Fruit fly (Drosophila melanogaster) whole organism, adult: ENCODE results near the gene SsRbeta.
A peak's percentile ranks its signal among the peaks of the same experiment; 100 is the strongest.

Source experiments
- CG11617 ChIP-seq: fragments of 200-800 bp; sonication (Bioruptor generic); optimal IDR thresholded peaks from 2 replicates; lab custom pipeline; 2017; ENCODE audit warnings: mild to moderate bottlenecking, missing biosample characterization, missing genetic modification reagents, missing genetic modification characterization
- CG12768 ChIP-seq: fragments of 200-800 bp; sonication (Bioruptor generic); optimal IDR thresholded peaks from 2 replicates; lab custom pipeline; 2017; ENCODE audit warnings: missing biosample characterization, missing genetic modification characterization, mild to moderate bottlenecking, moderate library complexity, missing genetic modification reagents
- CG14711 ChIP-seq: fragments of 200-800 bp; sonication (Bioruptor generic); optimal IDR thresholded peaks from 2 replicates; lab custom pipeline; 2018; ENCODE audit warnings: missing biosample characterization, mild to moderate bottlenecking, missing genetic modification characterization, moderate library complexity
- CG1620 ChIP-seq: fragments of 200-800 bp; sonication (Bioruptor generic); optimal IDR thresholded peaks from 2 replicates; lab custom pipeline; 2016; ENCODE audit warnings: missing biosample characterization, missing genetic modification characterization
- CG33017 ChIP-seq: fragments of 200-800 bp; sonication (Bioruptor generic); optimal IDR thresholded peaks from 2 replicates; lab custom pipeline; 2018; ENCODE audit warnings: missing biosample characterization, mild to moderate bottlenecking, missing genetic modification characterization, moderate library complexity
- CG5204 ChIP-seq: fragments of 200-800 bp; sonication (Bioruptor generic); optimal IDR thresholded peaks from 2 replicates; lab custom pipeline; 2016; ENCODE audit warnings: missing biosample characterization, missing genetic modification characterization
- CG7045 ChIP-seq: fragments of 200-800 bp; sonication (Bioruptor generic); optimal IDR thresholded peaks from 2 replicates; lab custom pipeline; 2017; ENCODE audit warnings: missing biosample characterization, mild to moderate bottlenecking, missing genetic modification characterization
- CG7101 ChIP-seq: fragments of 200-800 bp; sonication (Bioruptor generic); optimal IDR thresholded peaks from 2 replicates; lab custom pipeline; 2018; ENCODE audit warnings: missing biosample characterization, mild to moderate bottlenecking, missing genetic modification characterization, moderate library complexity
- Clk ChIP-seq: fragments of 200-800 bp; sonication (Bioruptor generic); optimal IDR thresholded peaks from 2 replicates; lab custom pipeline; 2017; ENCODE audit warnings: missing biosample characterization, missing genetic modification characterization
- Crg-1 ChIP-seq: fragments of 200-800 bp; sonication (Bioruptor generic); optimal IDR thresholded peaks from 2 replicates; lab custom pipeline; 2016; ENCODE audit warnings: missing biosample characterization, missing genetic modification characterization
- Hr96 ChIP-seq: fragments of 200-800 bp; sonication (Bioruptor generic); optimal IDR thresholded peaks from 2 replicates; lab custom pipeline; 2016; ENCODE audit warnings: missing biosample characterization, missing genetic modification characterization
- Mnt ChIP-seq: fragments of 200-800 bp; sonication (Bioruptor generic); optimal IDR thresholded peaks from 2 replicates; lab custom pipeline; 2016; ENCODE audit warnings: missing biosample characterization, mild to moderate bottlenecking, missing genetic modification characterization
- bab1 ChIP-seq: fragments of 200-800 bp; sonication (Bioruptor generic); optimal IDR thresholded peaks from 3 replicates; lab custom pipeline; 2019; ENCODE audit warnings: missing biosample characterization, mild to moderate bottlenecking, missing genetic modification characterization, moderate library complexity
- cic ChIP-seq: fragments of 200-800 bp; sonication (Bioruptor generic); optimal IDR thresholded peaks from 2 replicates; lab custom pipeline; 2017; ENCODE audit warnings: missing biosample characterization, mild to moderate bottlenecking, missing genetic modification characterization, moderate library complexity
- cnc ChIP-seq, 2 experiments: fragments of >200 bp; optimal IDR thresholded peaks; 2 replicates each; lab custom pipeline; 2017
- kay ChIP-seq: fragments of 200-800 bp; sonication (Bioruptor generic); peaks from one replicate; lab custom pipeline; 2016; ENCODE audit warnings: missing biosample characterization, missing genetic modification characterization, borderline replicate concordance
- ovo ChIP-seq: fragments of 200-800 bp; sonication (Bioruptor generic); optimal IDR thresholded peaks from 2 replicates; lab custom pipeline; 2016; ENCODE audit warnings: missing biosample characterization, missing genetic modification characterization
- pad ChIP-seq: fragments of 200-800 bp; sonication (Bioruptor generic); optimal IDR thresholded peaks from 3 replicates; lab custom pipeline; 2017; ENCODE audit warnings: missing biosample characterization, missing genetic modification characterization, mild to moderate bottlenecking, moderate library complexity, missing genetic modification reagents
- tj ChIP-seq: fragments of 200-800 bp; sonication (Bioruptor generic); optimal IDR thresholded peaks from 3 replicates; lab custom pipeline; 2017; ENCODE audit warnings: missing biosample characterization, mild to moderate bottlenecking, missing genetic modification characterization, moderate library complexity
- toe ChIP-seq: fragments of 200-800 bp; sonication (Bioruptor generic); optimal IDR thresholded peaks from 2 replicates; lab custom pipeline; 2016; ENCODE audit warnings: missing biosample characterization, missing genetic modification characterization

Gene SsRbeta

DNA sequence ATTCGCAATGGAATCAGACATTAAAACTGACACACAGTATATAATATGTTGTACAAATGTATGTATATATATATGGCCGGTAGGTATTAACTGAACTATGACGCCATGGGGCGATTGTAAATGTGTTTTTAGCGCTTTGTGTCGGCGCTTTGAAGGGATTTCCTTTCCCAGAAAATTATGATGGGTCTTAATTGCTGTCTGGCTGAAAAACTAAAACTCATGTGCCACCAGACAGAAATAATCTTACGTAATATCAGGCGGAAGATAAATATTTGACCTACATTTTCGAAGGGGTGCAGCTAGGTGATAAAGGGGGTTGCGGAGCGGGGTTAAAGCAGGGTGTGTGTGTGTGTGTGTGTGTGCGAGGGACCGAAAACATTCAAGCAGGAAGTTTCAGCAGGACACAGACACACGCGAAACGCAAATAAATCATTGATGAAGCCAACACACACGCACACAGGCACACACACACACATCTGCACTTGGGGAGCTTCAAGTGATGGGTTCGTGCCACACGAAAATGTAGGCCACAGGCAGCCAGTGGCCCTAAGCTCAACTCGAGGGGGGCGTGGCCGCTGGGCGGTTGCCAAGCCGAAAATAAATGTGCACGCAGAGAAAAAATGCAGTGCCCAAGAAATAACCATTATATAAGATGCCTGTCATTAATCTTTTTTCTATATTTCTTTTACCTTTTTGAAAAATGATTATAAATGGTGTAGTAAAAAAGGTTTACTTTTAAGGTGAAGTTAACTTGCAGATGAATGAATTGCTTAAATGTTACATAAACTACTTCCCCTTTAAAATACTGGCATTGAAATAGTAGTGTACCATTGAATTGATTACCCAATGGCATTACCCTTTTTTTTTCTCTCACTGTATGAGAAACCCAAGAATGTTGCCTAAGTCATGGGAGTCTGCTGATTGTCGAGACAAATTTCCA is 28.1 kb downstream of the SsRbeta start:
- TF ChIP-seq CG1620 (GFP tag; lab: Kevin White, UChicago) (no peak), CG12768 (no peak), CG14711 (no peak), CG5204 (no peak), CG33017 (tag; lab: Kevin White, UChicago) (no peak), pad (GFP tag; lab: Kevin White, UChicago) (no peak), tj (GFP tag; lab: Kevin White, UChicago) (no peak), Clk (GFP tag; lab: Kevin White, UChicago) (no peak), CG7101 (tag; lab: Kevin White, UChicago) (no peak), CG11617 (GFP tag; lab: Kevin White, UChicago) (no peak)

DNA sequence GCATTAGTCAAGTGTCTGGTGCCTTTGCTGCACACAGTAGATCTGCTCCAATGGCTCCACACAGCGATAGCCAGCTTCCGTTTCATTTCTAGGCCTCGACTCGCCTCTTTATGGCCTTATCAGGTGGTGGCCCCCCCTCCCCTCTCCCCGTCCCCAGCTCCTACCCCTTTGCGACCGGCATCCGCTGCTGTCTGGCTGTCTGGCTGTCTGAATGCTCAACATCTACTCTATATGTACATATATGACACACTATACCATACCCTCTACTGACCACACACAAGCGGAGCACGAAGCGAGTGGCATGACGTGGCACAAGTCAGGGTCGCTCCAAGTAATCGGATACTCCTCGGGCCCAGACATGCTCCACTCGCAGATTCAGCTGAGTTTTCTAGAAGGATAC is 28.9 kb downstream of the SsRbeta start:
- TF ChIP-seq cnc (optimal IDR thresholded peaks at IDR 0.05; lab: Kevin White, UChicago) (peak; percentile 0 to 62), cic (peak; percentile 50), CG12768 (no peak)

DNA sequence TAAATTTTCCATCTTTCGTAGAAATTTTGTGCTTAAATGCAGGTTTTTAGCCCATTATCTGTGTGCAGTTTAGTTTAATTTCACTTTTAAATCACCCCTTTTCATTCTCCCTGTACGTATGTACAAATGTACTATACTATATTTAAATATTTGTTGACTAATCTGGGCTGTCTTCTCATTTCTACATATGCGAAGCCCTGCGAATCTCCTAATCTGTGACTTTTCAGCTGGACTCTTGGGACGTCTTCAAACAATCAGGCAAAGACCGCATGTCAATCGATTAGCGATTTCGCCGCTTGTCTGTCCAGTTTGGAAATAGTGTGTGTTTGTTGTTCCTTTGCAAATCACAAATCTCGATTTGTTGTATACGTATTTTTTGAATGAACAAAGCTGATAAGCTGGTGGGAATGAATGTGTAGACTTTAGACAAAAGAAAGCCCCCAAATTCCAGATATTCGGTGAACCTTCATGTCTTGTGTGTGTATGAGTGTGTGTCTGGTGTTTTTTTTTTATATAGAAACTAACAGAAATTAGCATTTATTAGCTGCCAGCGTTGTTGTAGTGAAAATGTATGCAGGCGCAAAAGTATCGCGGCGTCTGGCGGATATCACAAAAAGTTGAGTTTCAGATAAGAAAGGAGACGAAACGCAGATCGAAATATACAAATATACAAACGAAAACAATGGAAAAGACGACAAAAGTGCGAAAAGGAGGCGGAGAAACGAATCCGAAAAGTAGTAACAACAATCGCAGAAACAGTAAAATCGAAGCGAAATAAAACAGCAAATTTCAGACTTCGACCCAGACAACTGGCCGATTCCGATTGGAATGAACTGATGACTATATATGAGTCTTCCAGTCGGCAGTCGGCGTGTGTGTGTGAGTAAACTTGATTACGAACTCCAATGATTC is 30.0 kb downstream of the SsRbeta start:
- no peak for TF ChIP-seq cnc (optimal IDR thresholded peaks at IDR 0.05; lab: Kevin White, UChicago)
- no peak for TF ChIP-seq Mnt (GFP tag; lab: Kevin White, UChicago)
- TF ChIP-seq CG1620 (GFP tag; lab: Kevin White, UChicago) = no peak
- no peak for TF ChIP-seq CG7045 (GFP tag; lab: Kevin White, UChicago)
- peak; percentile 19 for TF ChIP-seq cic
- TF ChIP-seq CG12768 = peak; percentile 48
- TF ChIP-seq kay (GFP tag; lab: Kevin White, UChicago) = peak; percentile 94
- no peak for TF ChIP-seq toe

DNA sequence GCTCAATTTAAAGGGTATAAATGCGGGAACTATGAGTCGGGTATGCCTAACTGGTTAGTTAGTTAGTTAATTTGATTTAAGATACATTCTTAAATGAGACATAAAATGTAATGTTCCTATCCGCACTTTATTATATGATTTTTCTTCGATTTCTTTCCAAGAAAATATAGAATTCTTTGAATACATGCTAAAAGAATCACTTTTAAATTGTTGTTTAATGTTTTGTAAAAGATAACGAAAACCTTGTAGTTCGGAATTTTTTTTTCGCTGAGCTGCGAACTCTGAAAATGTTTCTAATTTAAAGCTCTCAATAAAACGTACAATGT is 30.6 kb downstream of the SsRbeta start:
- peak; percentile 27 for TF ChIP-seq CG5204
- peak; percentile 9 for TF ChIP-seq CG14711
- TF ChIP-seq bab1 = no peak

DNA sequence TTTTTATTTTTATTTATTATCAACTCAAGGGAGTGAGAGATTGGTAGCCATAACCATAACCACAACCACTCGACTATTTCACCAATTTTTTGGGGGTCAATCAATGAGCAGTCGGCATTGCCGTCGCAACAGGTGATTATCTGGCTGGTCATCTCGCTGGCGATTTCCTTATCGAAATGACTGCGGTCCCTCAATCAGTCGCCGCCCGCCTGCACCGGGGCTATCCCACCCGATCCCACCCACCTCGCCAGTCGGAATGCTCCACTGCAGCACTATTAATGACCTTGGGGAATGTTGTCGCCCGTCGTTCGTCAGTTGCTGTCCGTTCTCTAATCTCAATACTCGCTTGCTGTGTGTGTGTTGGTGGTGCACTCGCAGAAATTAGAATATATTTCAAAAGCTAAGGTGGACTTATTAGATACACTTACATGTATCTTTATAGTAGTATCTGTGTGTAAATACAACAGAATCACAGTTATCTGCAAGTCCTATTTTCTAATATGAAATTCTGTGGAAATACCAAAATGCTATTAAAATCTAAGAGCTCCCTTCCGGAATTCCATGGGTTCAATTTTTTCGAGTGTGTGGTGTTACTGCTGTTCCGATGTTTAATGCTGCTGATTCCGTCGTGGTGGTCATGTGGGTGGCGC is 31.1 kb downstream of the SsRbeta start:
- TF ChIP-seq Crg-1 (GFP tag; lab: Kevin White, UChicago) = no peak
- TF ChIP-seq cic = no peak
- no peak for TF ChIP-seq Clk (GFP tag; lab: Kevin White, UChicago)
- no peak for TF ChIP-seq CG1620 (GFP tag; lab: Kevin White, UChicago)
- no peak for TF ChIP-seq CG7101 (tag; lab: Kevin White, UChicago)
- TF ChIP-seq ovo (GFP tag; lab: Kevin White, UChicago) = peak; percentile 6
- TF ChIP-seq tj (GFP tag; lab: Kevin White, UChicago) = no peak
- peak; percentile 34 for TF ChIP-seq toe
- no peak for TF ChIP-seq CG11617 (GFP tag; lab: Kevin White, UChicago)
- TF ChIP-seq pad (GFP tag; lab: Kevin White, UChicago) = no peak
- TF ChIP-seq CG14711 = peak; percentile 33
- peak; percentile 72 for TF ChIP-seq kay (GFP tag; lab: Kevin White, UChicago)
- TF ChIP-seq Mnt (GFP tag; lab: Kevin White, UChicago) = no peak
- TF ChIP-seq Hr96 (GFP tag; lab: Kevin White, UChicago) = peak; percentile 49
- peak; percentile 56 for TF ChIP-seq CG5204
- peak; percentile 57 for TF ChIP-seq CG7045 (GFP tag; lab: Kevin White, UChicago)
- TF ChIP-seq bab1 = no peak
- TF ChIP-seq CG33017 (tag; lab: Kevin White, UChicago) = no peak
- TF ChIP-seq cnc (optimal IDR thresholded peaks at IDR 0.05; lab: Kevin White, UChicago) = no peak
- no peak for TF ChIP-seq CG12768

DNA sequence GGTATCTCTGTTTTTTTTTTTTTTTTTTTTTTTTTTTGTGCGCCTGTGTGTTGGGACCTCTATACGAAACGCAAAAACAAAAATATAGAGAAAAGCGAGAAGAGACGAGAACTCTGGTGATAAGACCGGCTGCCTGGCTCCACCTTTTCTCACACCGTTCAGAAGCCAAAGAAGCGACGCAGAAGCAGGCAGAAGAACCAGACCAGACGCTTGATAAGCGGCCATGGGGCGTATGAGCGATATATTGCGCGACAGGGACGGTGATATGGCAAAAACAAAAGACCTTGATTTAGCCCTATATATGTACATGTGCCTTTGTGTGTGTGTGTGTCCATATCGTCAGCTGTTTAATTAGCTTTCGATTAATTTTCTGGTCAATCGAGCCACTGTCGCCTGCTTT is 31.7 kb downstream of the SsRbeta start:
- TF ChIP-seq cnc (optimal IDR thresholded peaks at IDR 0.05; lab: Kevin White, UChicago) = peak; percentile 42 to 67
- TF ChIP-seq CG12768 = no peak
